Worm (Caenorhabditis elegans): Measurements from ENCODE around the gene C04C3.6.

Gene C04C3.6

ce11 chrIV:3385337-3386215 lies 36.8 kb downstream of the C04C3.6 start, which contains the start of gene mai-2 (continued):
- TF ChIP-seq nhr-71 (tag; optimal IDR thresholded peaks at IDR 0.05): peak; percentile 80
- TF ChIP-seq nhr-28 (tag; optimal IDR thresholded peaks at IDR 0.05): no peak
- no peak for TF ChIP-seq hlh-17 (GFP tag; optimal IDR thresholded peaks at IDR 0.05; ENCODE audit: borderline replicate concordance)
- peak; percentile 64 for TF ChIP-seq tbx-2 (tag; optimal IDR thresholded peaks at IDR 0.05)
- TF ChIP-seq fkh-4 (tag; optimal IDR thresholded peaks at IDR 0.05; ENCODE audit: borderline replicate concordance): no peak
- TF ChIP-seq F16B12.6 (tag; optimal IDR thresholded peaks at IDR 0.05): peak; percentile 95
- TF ChIP-seq vab-15 (tag; optimal IDR thresholded peaks at IDR 0.05): no peak
- TF ChIP-seq snu-23 (GFP tag; optimal IDR thresholded peaks at IDR 0.05): peak; percentile 84
- TF ChIP-seq xbp-1 (tag; optimal IDR thresholded peaks at IDR 0.05): peak; percentile 65
- peak; percentile 80 to 83 for TF ChIP-seq lsy-2 (tag; optimal IDR thresholded peaks at IDR 0.05)
- peak; percentile 48 for TF ChIP-seq ceh-8 (GFP tag; optimal IDR thresholded peaks at IDR 0.05)
- TF ChIP-seq pqm-1 (tag; optimal IDR thresholded peaks at IDR 0.05): no peak
- no peak for TF ChIP-seq irx-1 (tag; optimal IDR thresholded peaks at IDR 0.05)
- TF ChIP-seq sptf-1 (tag; optimal IDR thresholded peaks at IDR 0.05): no peak
- peak; percentile 60 for TF ChIP-seq unc-86 (tag; optimal IDR thresholded peaks at IDR 0.05)
- TF ChIP-seq unc-30 (tag; optimal IDR thresholded peaks at IDR 0.05): no peak

ce11 chrIV:3384593-3384992 lies 37.8 kb downstream of the C04C3.6 start:
- TF ChIP-seq ceh-82 (tag; optimal IDR thresholded peaks at IDR 0.05): peak; percentile 49 to 92 (median 82)
- TF ChIP-seq egl-13 (tag; optimal IDR thresholded peaks at IDR 0.05): peak; percentile 86
- TF ChIP-seq pag-3 (tag; optimal IDR thresholded peaks at IDR 0.05; ENCODE audit: borderline replicate concordance, insufficient read depth): no peak
- peak; percentile 90 for TF ChIP-seq isw-1 (GFP tag; IDR thresholded peaks at IDR 0.05)
- peak; percentile 65 for TF ChIP-seq hpl-2 (GFP tag; optimal IDR thresholded peaks at IDR 0.05)
- peak; percentile 76 for TF ChIP-seq fos-1 (tag; optimal IDR thresholded peaks at IDR 0.05)
- TF ChIP-seq nhr-84 (tag; optimal IDR thresholded peaks at IDR 0.05): no peak
- peak; percentile 49 for TF ChIP-seq fkh-4 (tag; optimal IDR thresholded peaks at IDR 0.05; ENCODE audit: borderline replicate concordance)
- TF ChIP-seq nhr-47 (tag; optimal IDR thresholded peaks at IDR 0.05): peak; percentile 97
- no peak for TF ChIP-seq vab-15 (tag; optimal IDR thresholded peaks at IDR 0.05)
- peak; percentile 84 for TF ChIP-seq ceh-88 (GFP tag; IDR thresholded peaks at IDR 0.05)
- TF ChIP-seq aly-2 (tag; optimal IDR thresholded peaks at IDR 0.05): no peak
- TF ChIP-seq pax-3 (tag; optimal IDR thresholded peaks at IDR 0.05): peak; percentile 74
- no peak for TF ChIP-seq pqm-1 (tag; optimal IDR thresholded peaks at IDR 0.05)
- TF ChIP-seq lir-3 (tag; optimal IDR thresholded peaks at IDR 0.05; ENCODE audit: poor library complexity): no peak
- peak; percentile 54 for TF ChIP-seq snpc-4 (tag; optimal IDR thresholded peaks at IDR 0.05)
- peak; percentile 82 for TF ChIP-seq ztf-4 (tag; optimal IDR thresholded peaks at IDR 0.05)
- no peak for TF ChIP-seq unc-130 (tag; optimal IDR thresholded peaks at IDR 0.05)
- TF ChIP-seq unc-98 (GFP tag; IDR thresholded peaks at IDR 0.05): 0 out of 2 replicates have a peak, but pooled peaks have one; percentile 36
- peak; percentile 95 for TF ChIP-seq lsy-2 (tag; optimal IDR thresholded peaks at IDR 0.05)
- TF ChIP-seq irx-1 (tag; optimal IDR thresholded peaks at IDR 0.05): peak; percentile 86
- TF ChIP-seq unc-62 (GFP tag; optimal IDR thresholded peaks at IDR 0.05): no peak
- TF ChIP-seq mab-9 (GFP tag; IDR thresholded peaks at IDR 0.05): peak; percentile 92
- peak; percentile 74 for TF ChIP-seq zip-4 (GFP tag; optimal IDR thresholded peaks at IDR 0.05)
- TF ChIP-seq efl-1 (optimal IDR thresholded peaks at IDR 0.05): peak; percentile 93 to 96
- peak; percentile 80 to 98 for TF ChIP-seq efl-1 (GFP tag; optimal IDR thresholded peaks at IDR 0.05 in 1 of 2)
- no peak for TF ChIP-seq efl-3 (GFP tag; optimal IDR thresholded peaks at IDR 0.05)
- TF ChIP-seq mdl-1 (tag; optimal IDR thresholded peaks at IDR 0.05): peak; percentile 58 to 95
- TF ChIP-seq tbx-2 (tag; optimal IDR thresholded peaks at IDR 0.05): peak; percentile 95
- peak; percentile 89 for TF ChIP-seq mep-1 (tag; optimal IDR thresholded peaks at IDR 0.05)
- TF ChIP-seq lin-15B (tag; optimal IDR thresholded peaks at IDR 0.05): peak; percentile 67
- TF ChIP-seq ama-1 (optimal IDR thresholded peaks at IDR 0.05): no peak
- peak; percentile 93 for TF ChIP-seq xbp-1 (tag; optimal IDR thresholded peaks at IDR 0.05)
- peak; percentile 41 for TF ChIP-seq mef-2 (tag; optimal IDR thresholded peaks at IDR 0.05)
- peak; percentile 11 for TF ChIP-seq nhr-237 (tag; optimal IDR thresholded peaks at IDR 0.05)
- peak; percentile 94 for TF ChIP-seq fkh-8 (tag; optimal IDR thresholded peaks at IDR 0.05)
- TF ChIP-seq Y116A8C.19 (tag; optimal IDR thresholded peaks at IDR 0.05; ENCODE audit: borderline replicate concordance): no peak
- peak; percentile 95 for TF ChIP-seq nhr-20 (tag; optimal IDR thresholded peaks at IDR 0.05)
- no peak for TF ChIP-seq nhr-76 (tag; optimal IDR thresholded peaks at IDR 0.05)
- no peak for TF ChIP-seq unc-30 (tag; optimal IDR thresholded peaks at IDR 0.05)
- TF ChIP-seq grh-1 (GFP tag; IDR thresholded peaks at IDR 0.05): peak; percentile 92

Data from whole organism, L1 larva.